Worm (Caenorhabditis elegans) whole organism, early embryonic: ENCODE measurements around the gene lgc-24.

Experiments
- ama-1 ChIP-seq: fragments of 150-350 bp; optimal IDR thresholded peaks from 2 replicates; lab custom pipeline; 2014
- tbx-11 ChIP-seq: fragments of 200-800 bp; sonication (Bioruptor generic); IDR thresholded peaks from 2 replicates; pipeline ENCODE4 v1.3.6; 2022; ENCODE audit warnings: missing genetic modification characterization, missing compliant biosample characterization

DNA sequence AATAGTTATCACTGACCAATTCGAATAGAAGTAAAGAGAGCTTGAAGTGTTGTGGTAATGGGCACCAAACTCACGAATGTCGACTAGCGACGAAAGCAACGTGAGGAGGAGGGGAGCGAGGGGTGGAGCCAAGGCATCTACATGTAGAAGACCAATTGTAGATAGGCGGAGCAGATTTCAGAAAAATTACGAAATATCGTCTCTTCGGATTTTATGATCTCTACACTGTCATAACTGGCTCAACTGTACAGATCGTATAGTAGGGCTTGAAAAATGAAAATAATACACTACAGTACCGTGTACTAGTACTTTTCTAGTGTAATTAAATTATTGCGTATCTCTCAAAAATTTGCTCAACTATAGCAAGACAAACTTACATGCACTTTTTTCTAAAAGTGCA, 24.7 kb downstream of the lgc-24 start, which contains the start of gene W03G11.4:
- TF ChIP-seq tbx-11 (GFP tag; lab: Robert Waterston, UW) (no peak), ama-1 (no peak)
